Worm (Caenorhabditis elegans) whole organism, late embryonic: ENCODE data around the gene let-92.

Experiments
- gmeb-2 ChIP-seq: sonication (generic microtip); optimal IDR thresholded peaks from 2 replicates; lab custom pipeline; 2016; ENCODE audit warnings: missing genetic modification characterization, inconsistent platforms, missing compliant biosample characterization
- hlh-13 ChIP-seq: fragments of 200-800 bp; sonication (Bioruptor generic); optimal IDR thresholded peaks from 2 replicates; lab custom pipeline; 2018; ENCODE audit warnings: mild to moderate bottlenecking, missing genetic modification characterization, missing compliant biosample characterization
- lin-11 ChIP-seq: fragments of 200-800 bp; sonication (Bioruptor generic); optimal IDR thresholded peaks from 2 replicates; lab custom pipeline; 2018; ENCODE audit warnings: mild to moderate bottlenecking, missing genetic modification characterization, missing compliant biosample characterization
- pha-4 ChIP-seq: fragments of 150-350 bp; optimal IDR thresholded peaks from 2 replicates; lab custom pipeline; 2018; ENCODE audit warnings: missing biosample characterization, missing genetic modification reagents, missing genetic modification characterization
- pqm-1 ChIP-seq: sonication (generic microtip); optimal IDR thresholded peaks from 2 replicates; lab custom pipeline; 2016; ENCODE audit warnings: missing genetic modification characterization, missing compliant biosample characterization
- ztf-16 ChIP-seq: sonication (generic microtip); optimal IDR thresholded peaks from 2 replicates; lab custom pipeline; 2017; ENCODE audit warnings: missing genetic modification characterization, missing compliant biosample characterization

DNA sequence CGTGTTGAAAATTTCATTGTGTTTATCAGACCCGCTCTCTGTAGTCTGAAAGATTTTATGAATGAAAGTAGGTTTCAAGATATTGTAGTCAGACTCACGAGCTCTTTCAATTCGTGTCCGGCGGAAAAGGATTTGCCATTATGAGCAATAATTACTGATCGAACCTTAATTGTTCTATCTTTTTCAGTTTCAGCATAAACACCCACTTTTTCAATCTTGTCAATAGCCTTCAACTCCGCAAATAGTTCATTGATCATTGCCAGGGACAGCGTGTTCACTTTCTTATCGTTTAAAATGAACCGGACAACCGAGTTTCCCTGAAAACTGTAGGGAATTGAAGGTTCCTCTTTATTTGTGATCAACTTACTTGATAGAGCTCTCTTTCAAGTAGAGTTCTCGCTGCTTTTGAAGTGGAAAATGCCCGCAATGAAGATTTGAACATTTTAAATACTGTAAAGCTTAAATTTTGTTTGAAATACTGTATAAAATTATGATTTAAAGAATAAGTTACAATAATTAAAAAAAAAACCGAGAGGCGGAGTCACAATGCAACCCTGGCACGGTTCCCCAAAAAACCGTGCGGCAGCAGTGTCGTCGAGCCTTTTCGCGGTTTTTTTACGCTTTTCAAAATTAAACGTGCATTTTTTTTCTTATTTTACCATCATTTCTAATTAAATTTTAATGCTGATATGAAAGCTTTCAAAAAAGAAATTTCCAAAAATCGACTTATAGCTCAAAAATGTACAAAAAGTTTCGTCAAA lies 2.2 kb upstream of the let-92 start, which contains the start of gene ech-2:
- TF ChIP-seq ztf-16 (tag; lab: Kevin White, UChicago) (no peak), hlh-13 (GFP tag; lab: Kevin White, UChicago) (no peak), lin-11 (tag; lab: Kevin White, UChicago) (no peak), pqm-1 (tag; lab: Kevin White, UChicago) (no peak), pha-4 (tag; lab: Kevin White, UChicago) (no peak), gmeb-2 (no peak)
